Worm (Caenorhabditis elegans) whole organism, L2 larva: ENCODE results near the gene K10H10.5.

ENCODE experiments used
- C34F6.9 ChIP-seq: fragments of 150-350 bp; optimal IDR thresholded peaks from 2 replicates; lab custom pipeline; 2014; ENCODE audit warnings: missing biosample characterization, missing genetic modification characterization
- F13H6.1 ChIP-seq: sonication (generic microtip); optimal IDR thresholded peaks from 2 replicates; lab custom pipeline; 2016; ENCODE audit warnings: missing genetic modification characterization, missing compliant biosample characterization
- R02D3.7 ChIP-seq: fragments of 150-350 bp; optimal IDR thresholded peaks from 2 replicates; lab custom pipeline; 2014; ENCODE audit warnings: missing biosample characterization, missing genetic modification characterization
- Y55F3AM.14 ChIP-seq: fragments of 200-800 bp; sonication (Bioruptor generic); optimal IDR thresholded peaks from 2 replicates; lab custom pipeline; 2018; ENCODE audit warnings: mild to moderate bottlenecking, missing genetic modification characterization, missing compliant biosample characterization
- alr-1 ChIP-seq: fragments of 150-350 bp; optimal IDR thresholded peaks from 2 replicates; lab custom pipeline; 2014; ENCODE audit warnings: missing biosample characterization, missing genetic modification characterization
- aly-2 ChIP-seq: fragments of 150-350 bp; optimal IDR thresholded peaks from 2 replicates; lab custom pipeline; 2014; ENCODE audit warnings: missing biosample characterization, missing genetic modification characterization
- ama-1 ChIP-seq: fragments of 150-350 bp; optimal IDR thresholded peaks from 2 replicates; lab custom pipeline; 2018; ENCODE audit warnings: inconsistent platforms
- blmp-1 ChIP-seq: sonication (generic microtip); optimal IDR thresholded peaks from 2 replicates; lab custom pipeline; 2017; ENCODE audit warnings: missing genetic modification characterization, mild to moderate bottlenecking, missing compliant biosample characterization, antibody characterized with exemption, moderate library complexity; ENCODE audit not compliant: insufficient read depth
- ceh-16 ChIP-seq: fragments of 150-350 bp; optimal IDR thresholded peaks from 2 replicates; lab custom pipeline; 2014; ENCODE audit warnings: missing biosample characterization, missing genetic modification characterization
- ceh-82 ChIP-seq: fragments of 150-350 bp; optimal IDR thresholded peaks from 2 replicates; lab custom pipeline; 2014; ENCODE audit warnings: missing biosample characterization, missing genetic modification characterization
- crh-2 ChIP-seq: sonication (generic microtip); optimal IDR thresholded peaks from 2 replicates; lab custom pipeline; 2017; ENCODE audit warnings: missing biosample characterization, missing genetic modification characterization
- dmd-4 ChIP-seq: sonication (generic microtip); optimal IDR thresholded peaks from 2 replicates; lab custom pipeline; 2017; ENCODE audit warnings: missing biosample characterization, missing genetic modification characterization
- elt-1 ChIP-seq: fragments of 150-350 bp; optimal IDR thresholded peaks from 2 replicates; lab custom pipeline; 2014; ENCODE audit warnings: missing biosample characterization, missing genetic modification characterization
- fos-1 ChIP-seq: fragments of 150-350 bp; optimal IDR thresholded peaks from 2 replicates; lab custom pipeline; 2014; ENCODE audit warnings: missing biosample characterization, missing genetic modification characterization
- gmeb-1 ChIP-seq: fragments of 150-350 bp; optimal IDR thresholded peaks from 2 replicates; lab custom pipeline; 2014; ENCODE audit warnings: missing biosample characterization, missing genetic modification characterization
- lin-11 ChIP-seq: fragments of 150-350 bp; sonication (generic microtip); optimal IDR thresholded peaks from 2 replicates; lab custom pipeline; 2014; ENCODE audit warnings: missing biosample characterization, missing genetic modification characterization, inconsistent platforms, mixed read lengths
- lin-13 ChIP-seq: fragments of 150-350 bp; optimal IDR thresholded peaks from 2 replicates; lab custom pipeline; 2014; ENCODE audit warnings: missing biosample characterization, missing genetic modification reagents, missing genetic modification characterization
- lin-39 ChIP-seq: fragments of 150-350 bp; optimal IDR thresholded peaks from 2 replicates; lab custom pipeline; 2014; ENCODE audit warnings: missing biosample characterization, missing genetic modification reagents, missing genetic modification characterization
- lsy-2 ChIP-seq, 2 experiments: fragments of 150-350 bp in 1 of 2; sonication (generic microtip) in 1 of 2; optimal IDR thresholded peaks; 2 replicates each; lab custom pipeline; 2014 to 2017; ENCODE audit warnings: missing biosample characterization in 2 of 2, missing genetic modification characterization in 2 of 2
- mbf-1 ChIP-seq: sonication (generic microtip); optimal IDR thresholded peaks from 2 replicates; lab custom pipeline; 2017; ENCODE audit warnings: missing biosample characterization, missing genetic modification characterization
- mdl-1 ChIP-seq, 2 experiments: fragments of 150-350 bp in 1 of 2; sonication (generic microtip) in 1 of 2; optimal IDR thresholded peaks; 2 replicates each; lab custom pipeline; 2017; ENCODE audit warnings: missing biosample characterization in 2 of 2, missing genetic modification characterization in 2 of 2
- nhr-12 ChIP-seq: fragments of 150-350 bp; optimal IDR thresholded peaks from 2 replicates; lab custom pipeline; 2014; ENCODE audit warnings: missing biosample characterization, missing genetic modification characterization
- nhr-129 ChIP-seq: fragments of 150-350 bp; optimal IDR thresholded peaks from 2 replicates; lab custom pipeline; 2014; ENCODE audit warnings: missing biosample characterization, missing genetic modification characterization
- nhr-21 ChIP-seq: fragments of 150-350 bp; optimal IDR thresholded peaks from 2 replicates; lab custom pipeline; 2014; ENCODE audit warnings: missing biosample characterization, missing genetic modification characterization
- nhr-23 ChIP-seq: fragments of 150-350 bp; optimal IDR thresholded peaks from 2 replicates; lab custom pipeline; 2014; ENCODE audit warnings: missing biosample characterization, missing genetic modification reagents, missing genetic modification characterization
- nhr-237 ChIP-seq: fragments of 150-350 bp; optimal IDR thresholded peaks from 2 replicates; lab custom pipeline; 2014; ENCODE audit warnings: missing biosample characterization, missing genetic modification characterization
- nhr-25 ChIP-seq: fragments of 150-350 bp; sonication (generic microtip); optimal IDR thresholded peaks from 3 replicates; lab custom pipeline; 2014; ENCODE audit warnings: missing biosample characterization, missing genetic modification characterization
- nhr-6 ChIP-seq: fragments of 150-350 bp; optimal IDR thresholded peaks from 2 replicates; lab custom pipeline; 2014; ENCODE audit warnings: missing biosample characterization, missing genetic modification characterization
- nhr-77 ChIP-seq: fragments of 150-350 bp; optimal IDR thresholded peaks from 2 replicates; lab custom pipeline; 2014; ENCODE audit warnings: missing biosample characterization, missing genetic modification characterization
- sem-4 ChIP-seq: fragments of 150-350 bp; optimal IDR thresholded peaks from 2 replicates; lab custom pipeline; 2014; ENCODE audit warnings: missing biosample characterization, missing genetic modification reagents, missing genetic modification characterization
- skn-1 ChIP-seq: sonication (generic microtip); optimal IDR thresholded peaks from 2 replicates; lab custom pipeline; 2017; ENCODE audit warnings: missing biosample characterization, missing genetic modification characterization
- sma-3 ChIP-seq: sonication (generic microtip); optimal IDR thresholded peaks from 2 replicates; lab custom pipeline; 2016; ENCODE audit warnings: missing genetic modification reagents, missing genetic modification characterization, missing compliant biosample characterization
- sma-9 ChIP-seq, 2 experiments: fragments of 150-350 bp in 1 of 2; sonication (generic microtip) in 1 of 2; optimal IDR thresholded peaks; 2 replicates each; lab custom pipeline; 2014 to 2016; ENCODE audit warnings: missing genetic modification characterization in 2 of 2, mild to moderate bottlenecking in 1 of 2, missing biosample characterization in 1 of 2, missing compliant biosample characterization in 1 of 2, missing genetic modification reagents in 1 of 2, moderate library complexity in 1 of 2
- snpc-4 ChIP-seq: fragments of 150-350 bp; optimal IDR thresholded peaks from 2 replicates; lab custom pipeline; 2014; ENCODE audit warnings: missing biosample characterization, missing genetic modification characterization
- unc-39 ChIP-seq: fragments of 150-350 bp; optimal IDR thresholded peaks from 2 replicates; lab custom pipeline; 2014; ENCODE audit warnings: missing biosample characterization, missing genetic modification characterization
- unc-55 ChIP-seq: fragments of 150-350 bp; sonication (generic microtip); optimal IDR thresholded peaks from 3 replicates; lab custom pipeline; 2014; ENCODE audit warnings: missing biosample characterization, missing genetic modification reagents, missing genetic modification characterization
- unc-62 ChIP-seq: fragments of 150-350 bp; optimal IDR thresholded peaks from 2 replicates; lab custom pipeline; 2014; ENCODE audit warnings: missing biosample characterization, missing genetic modification reagents, missing genetic modification characterization
- ztf-1 ChIP-seq: fragments of 200-800 bp; sonication (Bioruptor generic); conservative IDR thresholded peaks from 2 replicates; pipeline ENCODE4 v1.3.6; 2022; ENCODE audit warnings: missing genetic modification characterization, missing compliant biosample characterization
- ztf-11 ChIP-seq: sonication (generic microtip); optimal IDR thresholded peaks from 2 replicates; lab custom pipeline; 2017; ENCODE audit warnings: missing biosample characterization, missing genetic modification characterization
- ztf-4 ChIP-seq: fragments of 150-350 bp; optimal IDR thresholded peaks from 2 replicates; lab custom pipeline; 2014; ENCODE audit warnings: missing biosample characterization, missing genetic modification characterization

K10H10.5 gene

ce11 chrII:14479583-14480245 is 21.8 kb upstream of the K10H10.5 start, which contains the start of gene C13B4.1:
Gene C13B4.1 (minus strand): TSS chrII:14479633.
- TF ChIP-seq sma-3 (GFP tag; lab: Kevin White, UChicago) (no peak), nhr-6 (no peak), gmeb-1 (peak; percentile 6)
- TF ChIP-seq, all 48 proteins: peak for 1

ce11 chrII:14480772-14481171 is 20.8 kb upstream of the K10H10.5 start:
- TF ChIP-seq lin-11 = no peak
- TF ChIP-seq nhr-25 (tag; lab: Kevin White, UChicago) = peak; percentile 21
- peak; percentile 42 for TF ChIP-seq nhr-21 (tag; lab: Kevin White, UChicago)
- TF ChIP-seq nhr-6 = no peak
- TF ChIP-seq ztf-11 = no peak
- peak; percentile 29 for TF ChIP-seq blmp-1 (tag; lab: Kevin White, UChicago)
- TF ChIP-seq aly-2 (tag; lab: Kevin White, UChicago) = no peak
- TF ChIP-seq nhr-237 (tag; lab: Kevin White, UChicago) = no peak
- TF ChIP-seq nhr-12 (tag; lab: Kevin White, UChicago) = no peak
- TF ChIP-seq sem-4 (tag; lab: Kevin White, UChicago) = no peak
- no peak for TF ChIP-seq mbf-1

DNA sequence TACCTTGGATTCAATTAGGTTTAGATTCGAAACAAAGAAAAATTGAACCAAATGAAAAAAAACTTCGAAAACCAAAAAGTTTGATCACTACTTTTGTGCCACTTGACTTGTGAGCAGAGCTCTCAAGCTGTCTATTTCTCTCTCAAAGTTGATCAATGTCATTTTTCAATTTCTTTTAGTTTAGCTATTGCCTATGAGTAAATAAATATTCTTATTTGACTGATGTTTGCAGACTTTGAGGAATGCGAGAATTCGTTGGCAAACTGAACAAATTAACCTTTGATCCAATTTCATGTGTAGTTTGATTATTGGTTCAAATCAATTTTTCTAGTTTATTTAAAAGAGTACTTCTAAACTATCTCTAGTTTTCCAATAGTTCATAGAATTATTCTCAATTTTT is 17.7 kb upstream of the K10H10.5 start:
- no peak for TF ChIP-seq ztf-1 (GFP tag; lab: Robert Waterston, UW)
- TF ChIP-seq ceh-16 (tag; lab: Kevin White, UChicago) = no peak
- no peak for TF ChIP-seq mbf-1
- TF ChIP-seq lin-39 (tag; lab: Kevin White, UChicago) = no peak
- TF ChIP-seq blmp-1 (tag; lab: Kevin White, UChicago) = no peak
- TF ChIP-seq Y55F3AM.14 = no peak
- no peak for TF ChIP-seq dmd-4 (tag; lab: Kevin White, UChicago)
- TF ChIP-seq alr-1 = no peak
- TF ChIP-seq ztf-4 = no peak
- no peak for TF ChIP-seq ceh-82 (tag; lab: Kevin White, UChicago)
- TF ChIP-seq nhr-77 = no peak
- TF ChIP-seq ama-1 (lab: Kevin White, UChicago) = no peak
- no peak for TF ChIP-seq elt-1 (tag; lab: Kevin White, UChicago)
- TF ChIP-seq nhr-23 = no peak
- TF ChIP-seq crh-2 (tag; lab: Kevin White, UChicago) = no peak
- TF ChIP-seq gmeb-1 = no peak
- no peak for TF ChIP-seq mdl-1 (tag; optimal IDR thresholded peaks at IDR 0.05; lab: Kevin White, UChicago)
- TF ChIP-seq, all 48 proteins: peak for 0

DNA sequence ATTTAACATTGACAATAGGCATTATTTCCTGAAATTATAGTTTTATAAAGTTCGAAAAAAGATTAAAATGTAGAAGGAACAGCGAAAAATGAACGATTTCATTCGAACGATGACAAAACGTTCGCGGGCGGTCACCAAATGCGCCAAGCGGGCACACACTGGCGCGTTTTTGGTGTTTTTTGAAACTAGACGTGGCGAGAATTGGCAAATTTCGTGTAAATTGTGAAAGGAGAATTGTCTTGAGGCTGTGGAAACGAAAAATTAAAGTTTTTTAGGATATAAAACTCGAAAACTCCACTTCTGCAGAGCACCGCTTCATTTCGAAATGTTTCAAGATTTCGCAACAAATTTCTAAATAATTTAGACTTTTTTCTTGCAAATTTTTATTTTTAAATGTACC is 12.9 kb upstream of the K10H10.5 start, which contains the start of gene usp-14:
Gene usp-14 (minus strand): TSS at position 28 of the 400 bp plus-strand sequence.
- TF ChIP-seq crh-2 (tag; lab: Kevin White, UChicago) = peak; percentile 90
- peak; percentile 48 to 78 for TF ChIP-seq lsy-2 (tag; optimal IDR thresholded peaks at IDR 0.05; lab: Kevin White, UChicago)
- peak; percentile 72 for TF ChIP-seq C34F6.9 (tag; lab: Kevin White, UChicago)
- TF ChIP-seq unc-39 = no peak
- no peak for TF ChIP-seq lin-13 (GFP tag; lab: Kevin White, UChicago)
- TF ChIP-seq unc-62 = no peak
- peak; percentile 19 for TF ChIP-seq sma-9 (GFP tag; optimal IDR thresholded peaks at IDR 0.05; lab: Kevin White, UChicago)
- TF ChIP-seq sma-9 (tag; optimal IDR thresholded peaks at IDR 0.05; lab: Kevin White, UChicago) = no peak
- TF ChIP-seq R02D3.7 (tag; lab: Kevin White, UChicago) = no peak
- TF ChIP-seq sma-3 (GFP tag; lab: Kevin White, UChicago) = peak; percentile 26
- peak; percentile 71 for TF ChIP-seq skn-1
- no peak for TF ChIP-seq aly-2 (tag; lab: Kevin White, UChicago)
- no peak for TF ChIP-seq alr-1
- TF ChIP-seq F13H6.1 (tag; lab: Kevin White, UChicago) = peak; percentile 42
- TF ChIP-seq nhr-77 = no peak
- peak; percentile 82 for TF ChIP-seq gmeb-1
- TF ChIP-seq nhr-6 = no peak
- peak; percentile 14 for TF ChIP-seq lin-11
- peak; percentile 14 for TF ChIP-seq snpc-4
- TF ChIP-seq dmd-4 (tag; lab: Kevin White, UChicago) = no peak
- TF ChIP-seq nhr-25 (tag; lab: Kevin White, UChicago) = peak; percentile 57
- peak; percentile 21 for TF ChIP-seq nhr-21 (tag; lab: Kevin White, UChicago)
- TF ChIP-seq ceh-16 (tag; lab: Kevin White, UChicago) = no peak
- TF ChIP-seq nhr-129 (tag; lab: Kevin White, UChicago) = peak; percentile 43
- peak; percentile 49 for TF ChIP-seq unc-55 (GFP tag; lab: Kevin White, UChicago)
- no peak for TF ChIP-seq elt-1 (tag; lab: Kevin White, UChicago)
- peak; percentile 23 for TF ChIP-seq fos-1 (tag; lab: Kevin White, UChicago)
